Worm (Caenorhabditis elegans) whole organism, early embryonic: ENCODE results near the gene Y111B2A.12.
A peak's percentile ranks its signal among the peaks of the same experiment; 100 is the strongest.

Experiments used
- B0310.2 ChIP-seq: sonication (generic microtip); optimal IDR thresholded peaks from 2 replicates; lab custom pipeline; 2016; ENCODE audit warnings: mild to moderate bottlenecking, missing genetic modification characterization, missing compliant biosample characterization
- F13C5.2 ChIP-seq: sonication (generic microtip); optimal IDR thresholded peaks from 2 replicates; lab custom pipeline; 2017; ENCODE audit warnings: mild to moderate bottlenecking, missing genetic modification characterization, inconsistent platforms, missing compliant biosample characterization
- aly-1 ChIP-seq: sonication (generic microtip); optimal IDR thresholded peaks from 2 replicates; lab custom pipeline; 2016; ENCODE audit warnings: missing genetic modification characterization, missing compliant biosample characterization
- ama-1 ChIP-seq: fragments of 150-350 bp; optimal IDR thresholded peaks from 2 replicates; lab custom pipeline; 2014
- ceh-13 ChIP-seq: fragments of 200-800 bp; sonication (Bioruptor generic); optimal IDR thresholded peaks from 2 replicates; lab custom pipeline; 2018; ENCODE audit warnings: mild to moderate bottlenecking, missing genetic modification characterization, missing compliant biosample characterization
- ceh-36 ChIP-seq: sonication (generic microtip); optimal IDR thresholded peaks from 2 replicates; lab custom pipeline; 2016; ENCODE audit warnings: missing genetic modification characterization, inconsistent platforms, missing compliant biosample characterization
- ets-7 ChIP-seq: sonication (generic microtip); optimal IDR thresholded peaks from 2 replicates; lab custom pipeline; 2016; ENCODE audit warnings: missing genotype, missing genetic modification characterization, missing compliant biosample characterization
- flt-1 ChIP-seq: fragments of 200-800 bp; sonication (Bioruptor generic); IDR thresholded peaks from 2 replicates; pipeline ENCODE4 v1.3.6; 2022; ENCODE audit warnings: missing genetic modification characterization, missing compliant biosample characterization
- hmbx-1 ChIP-seq: sonication (generic microtip); optimal IDR thresholded peaks from 2 replicates; lab custom pipeline; 2016; ENCODE audit warnings: mild to moderate bottlenecking, missing genetic modification characterization, missing compliant biosample characterization
- hmg-4 ChIP-seq: fragments of 200-800 bp; sonication (Bioruptor generic); optimal IDR thresholded peaks from 2 replicates; lab custom pipeline; 2018; ENCODE audit warnings: mild to moderate bottlenecking, missing genetic modification characterization, missing compliant biosample characterization
- hnd-1 ChIP-seq: sonication (generic microtip); optimal IDR thresholded peaks from 2 replicates; lab custom pipeline; 2016; ENCODE audit warnings: missing genetic modification characterization, missing compliant biosample characterization
- pes-1 ChIP-seq: fragments of 200-800 bp; sonication (Bioruptor generic); IDR thresholded peaks from 2 replicates; pipeline ENCODE4 v1.3.6; 2022; ENCODE audit warnings: missing genetic modification reagents, missing genetic modification characterization, missing compliant biosample characterization
- scrt-1 ChIP-seq: fragments of 200-800 bp; sonication (Bioruptor generic); IDR thresholded peaks from 2 replicates; pipeline ENCODE4 v1.3.6; 2022; ENCODE audit warnings: missing genetic modification characterization, missing compliant biosample characterization
- sea-1 ChIP-seq: fragments of 200-800 bp; sonication (Bioruptor generic); conservative IDR thresholded peaks from 2 replicates; pipeline ENCODE4 v1.3.6; 2022; ENCODE audit warnings: missing genetic modification characterization, missing compliant biosample characterization
- tbx-11 ChIP-seq: fragments of 200-800 bp; sonication (Bioruptor generic); IDR thresholded peaks from 2 replicates; pipeline ENCODE4 v1.3.6; 2022; ENCODE audit warnings: missing genetic modification characterization, missing compliant biosample characterization
- tbx-37 ChIP-seq: fragments of 200-800 bp; sonication (Bioruptor generic); conservative IDR thresholded peaks from 2 replicates; pipeline ENCODE4 v1.3.6; 2022; ENCODE audit warnings: missing genetic modification reagents, missing genetic modification characterization, missing compliant biosample characterization
- tra-4 ChIP-seq: sonication (generic microtip); optimal IDR thresholded peaks from 2 replicates; lab custom pipeline; 2017; ENCODE audit warnings: missing genetic modification characterization, missing compliant biosample characterization

Gene Y111B2A.12

DNA sequence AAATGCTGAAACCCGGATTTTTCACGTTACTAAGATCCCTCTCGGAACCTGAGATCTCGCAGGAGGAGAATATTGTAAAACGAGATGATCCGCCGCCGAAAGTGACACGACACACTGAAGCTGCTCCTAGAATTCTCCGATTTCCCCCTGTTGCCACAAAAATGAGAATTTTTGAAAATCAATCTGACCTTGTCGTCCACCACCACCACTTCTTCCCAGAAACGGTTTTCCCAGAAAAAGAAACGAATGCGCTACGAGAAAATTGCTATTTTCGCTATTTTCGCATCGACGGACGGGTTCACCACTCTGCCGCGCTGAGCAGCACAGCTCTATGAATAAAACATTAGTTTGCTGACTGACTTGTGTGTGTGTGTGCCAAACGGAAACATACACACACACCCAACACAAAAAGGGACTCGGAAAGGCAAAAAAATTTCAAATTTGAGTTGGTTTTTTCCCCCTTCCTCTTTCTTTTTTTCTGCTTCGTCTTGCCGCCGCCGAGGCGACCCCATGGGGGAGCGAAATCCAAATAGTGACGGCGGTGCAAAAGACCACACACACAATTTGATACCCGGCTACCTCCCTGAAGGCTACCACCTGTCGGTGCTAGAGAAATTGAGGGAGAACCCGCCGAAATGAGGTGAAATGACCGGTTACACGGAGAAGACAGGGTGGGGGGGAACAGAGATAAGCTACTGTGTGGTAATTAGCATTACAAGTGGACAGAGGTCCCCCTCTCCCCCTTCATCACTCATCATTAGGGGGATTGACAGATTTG, 4.2 kb downstream of the Y111B2A.12 start:
- 0 out of 2 replicates have a peak, but pooled peaks have one; percentile 1 for TF ChIP-seq flt-1 (GFP tag; lab: Robert Waterston, UW)
- TF ChIP-seq pes-1: no peak
- peak; percentile 9 for TF ChIP-seq F13C5.2 (tag; lab: Kevin White, UChicago)
- peak; percentile 12 for TF ChIP-seq hmbx-1 (tag; lab: Kevin White, UChicago)
- TF ChIP-seq hnd-1: no peak
- no peak for TF ChIP-seq ama-1
- TF ChIP-seq tra-4: no peak
- TF ChIP-seq sea-1 (GFP tag; lab: Robert Waterston, UW): peak; percentile 61; the same call in 1 of the 2 replicates
- no peak for TF ChIP-seq tbx-11 (GFP tag; lab: Robert Waterston, UW)
- TF ChIP-seq B0310.2: peak; percentile 31
- TF ChIP-seq aly-1 (tag; lab: Kevin White, UChicago): no peak
- peak; percentile 8; the same call in 1 of the 2 replicates for TF ChIP-seq scrt-1 (GFP tag; lab: Robert Waterston, UW)
- peak; percentile 77 for TF ChIP-seq hmg-4 (GFP tag; lab: Kevin White, UChicago)
- no peak for TF ChIP-seq ets-7 (tag; lab: Kevin White, UChicago)
- no peak for TF ChIP-seq ceh-13 (GFP tag; lab: Kevin White, UChicago)

DNA sequence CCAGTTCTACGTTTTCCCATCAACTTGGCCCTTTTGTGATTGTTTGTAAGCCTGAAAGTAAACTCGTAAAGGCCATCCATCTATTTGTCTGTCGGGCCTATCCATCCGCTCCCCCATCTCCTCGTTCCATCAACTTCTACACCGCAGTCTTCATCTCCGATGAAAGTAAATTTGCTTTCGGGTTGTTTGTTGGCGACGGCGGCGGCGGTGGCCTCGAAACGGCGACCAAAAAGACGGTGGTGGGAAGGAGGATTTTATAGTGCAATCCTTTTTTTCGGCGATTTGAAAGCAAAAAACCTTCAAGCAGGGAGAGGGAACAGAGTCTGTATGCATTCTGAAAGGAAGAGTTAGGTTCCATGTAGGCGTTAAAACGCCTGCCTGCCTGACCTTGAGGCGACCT, 5.1 kb downstream of the Y111B2A.12 start:
- peak; percentile 8; the same call in 1 of the 2 replicates for TF ChIP-seq pes-1
- TF ChIP-seq ceh-36 (tag; lab: Kevin White, UChicago): no peak
- no peak for TF ChIP-seq flt-1 (GFP tag; lab: Robert Waterston, UW)
- no peak for TF ChIP-seq tbx-37 (GFP tag; lab: Robert Waterston, UW)
- TF ChIP-seq tbx-11 (GFP tag; lab: Robert Waterston, UW): no peak

DNA sequence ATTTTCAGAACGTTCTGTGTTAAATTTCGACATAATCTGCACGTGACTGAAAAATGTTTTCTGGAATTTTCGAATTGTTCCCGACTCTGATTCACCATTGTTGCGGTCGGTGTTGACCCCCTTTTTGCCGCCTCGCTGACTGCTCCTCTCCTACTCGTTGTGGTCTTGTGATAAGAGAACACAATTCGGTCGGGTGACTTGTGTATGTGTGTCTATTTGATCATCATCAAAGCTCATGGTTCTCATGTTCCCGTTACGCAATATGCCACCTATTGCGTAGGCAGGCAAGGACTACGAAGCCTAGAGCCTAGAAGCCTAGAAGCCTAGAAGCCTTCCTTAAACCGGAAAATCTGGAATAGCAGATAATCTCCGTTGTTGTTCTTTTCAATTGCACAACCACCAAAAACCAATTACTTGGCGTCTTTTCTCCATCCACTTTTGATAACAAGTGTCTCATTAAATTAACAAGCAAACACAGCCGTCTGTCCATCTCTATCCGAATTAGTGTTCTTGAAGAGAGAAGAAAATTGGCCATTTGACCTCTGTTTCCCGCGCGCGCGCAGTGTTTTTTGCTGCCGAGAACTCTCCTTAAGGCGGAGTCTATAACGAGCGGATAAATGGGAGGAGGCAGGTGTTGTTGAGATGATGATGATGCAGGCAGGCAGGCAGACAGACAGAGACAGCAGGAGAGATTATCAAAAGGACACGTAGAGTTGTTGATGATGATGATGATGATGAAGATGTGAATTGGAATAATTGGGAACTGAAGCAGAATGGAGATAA, 5.8 kb downstream of the Y111B2A.12 start:
- no peak for TF ChIP-seq ceh-36 (tag; lab: Kevin White, UChicago)
- TF ChIP-seq hmg-4 (GFP tag; lab: Kevin White, UChicago): peak; percentile 32
- TF ChIP-seq tra-4: peak; percentile 7
- peak; percentile 1 for TF ChIP-seq ama-1
- TF ChIP-seq hmbx-1 (tag; lab: Kevin White, UChicago): no peak
- peak; percentile 33 for TF ChIP-seq F13C5.2 (tag; lab: Kevin White, UChicago)

DNA sequence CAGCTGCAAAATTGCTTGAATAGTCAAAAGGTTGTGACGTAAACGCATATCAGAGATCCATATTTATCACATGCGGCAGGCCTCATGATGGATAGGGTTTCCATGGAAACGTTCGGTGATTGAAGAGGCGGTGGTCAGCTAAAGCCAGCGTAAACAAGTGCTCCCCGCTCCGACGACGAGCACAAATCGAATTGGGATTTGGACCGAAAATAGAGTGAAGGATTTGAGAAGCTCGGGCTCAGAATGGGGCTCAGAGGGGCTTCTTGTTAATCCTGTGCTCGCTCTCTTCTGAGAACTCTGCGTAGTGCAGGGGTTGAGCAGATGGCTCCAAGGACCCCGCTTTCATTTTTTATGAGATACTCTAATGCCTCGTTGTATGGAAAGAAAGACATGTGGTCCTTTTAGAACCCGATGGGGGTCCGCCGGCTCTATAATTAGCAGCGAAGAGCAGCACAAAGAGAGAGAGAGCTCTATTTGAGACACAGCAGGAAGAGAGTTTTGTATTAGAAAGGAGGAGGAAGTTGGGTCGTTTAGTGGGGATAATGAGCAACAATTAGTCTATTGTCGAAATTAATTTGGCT, 6.9 kb downstream of the Y111B2A.12 start:
- TF ChIP-seq tbx-37 (GFP tag; lab: Robert Waterston, UW) (no peak), sea-1 (GFP tag; lab: Robert Waterston, UW) (no peak), ceh-36 (tag; lab: Kevin White, UChicago) (peak; percentile 72), pes-1 (peak; percentile 51; the same call in 1 of the 2 replicates), flt-1 (GFP tag; lab: Robert Waterston, UW) (no peak), ama-1 (no peak), aly-1 (tag; lab: Kevin White, UChicago) (no peak), B0310.2 (no peak), F13C5.2 (tag; lab: Kevin White, UChicago) (no peak), tra-4 (no peak), tbx-11 (GFP tag; lab: Robert Waterston, UW) (no peak), hnd-1 (no peak), ceh-13 (GFP tag; lab: Kevin White, UChicago) (no peak), hmg-4 (GFP tag; lab: Kevin White, UChicago) (peak; percentile 76), scrt-1 (GFP tag; lab: Robert Waterston, UW) (no peak; the same call in 1 of the 2 replicates)

DNA sequence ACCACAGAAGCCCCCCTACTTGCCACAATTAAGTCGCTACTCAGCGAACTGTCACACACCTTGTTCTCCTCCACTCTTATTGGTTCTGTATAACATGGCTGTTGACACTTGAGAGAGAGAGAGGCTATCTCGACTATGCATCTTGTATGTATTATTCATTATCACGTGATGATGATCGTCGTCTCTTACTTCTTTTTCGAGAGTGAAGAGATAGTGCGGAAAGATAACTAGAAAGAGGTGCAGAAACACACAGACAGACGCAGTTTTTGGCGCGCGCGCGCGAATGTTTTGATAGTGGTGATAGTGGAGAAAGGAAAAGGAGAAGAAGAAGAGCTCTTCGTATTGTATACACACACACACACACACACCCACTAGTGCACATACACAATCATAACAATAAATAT, 7.9 kb downstream of the Y111B2A.12 start:
- TF ChIP-seq hnd-1: no peak
- TF ChIP-seq aly-1 (tag; lab: Kevin White, UChicago): peak; percentile 9

DNA sequence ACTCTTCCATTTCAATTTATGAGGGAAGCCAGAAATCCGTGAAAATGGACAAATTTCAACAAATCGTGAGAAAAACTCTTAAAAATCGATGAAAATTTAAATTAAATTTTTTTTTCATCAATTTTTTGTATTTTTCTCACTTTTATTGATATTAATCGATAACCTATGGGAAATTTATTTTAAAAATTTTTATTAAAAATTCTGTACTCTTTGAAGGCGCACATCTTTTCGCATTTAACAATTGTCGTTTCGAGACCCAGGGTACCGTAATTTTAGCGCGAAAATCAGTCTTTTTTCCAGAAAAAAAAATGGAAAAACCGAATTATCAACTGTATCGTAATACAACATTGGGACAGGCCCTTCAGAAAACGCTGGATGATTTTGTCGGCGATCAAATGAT, 15.4 kb downstream of the Y111B2A.12 start, which contains the start of gene gtf-2A2:
TSS of gene gtf-2A2 (plus strand) at position 301 of the 400 bp plus-strand sequence.
- TF ChIP-seq pes-1: no peak
- no peak for TF ChIP-seq ama-1
- no peak for TF ChIP-seq tra-4
- TF ChIP-seq aly-1 (tag; lab: Kevin White, UChicago): no peak
- TF ChIP-seq ceh-13 (GFP tag; lab: Kevin White, UChicago): no peak
- no peak for TF ChIP-seq hmg-4 (GFP tag; lab: Kevin White, UChicago)
- TF ChIP-seq tbx-11 (GFP tag; lab: Robert Waterston, UW): no peak
- no peak for TF ChIP-seq hnd-1
- TF ChIP-seq ets-7 (tag; lab: Kevin White, UChicago): no peak
- no peak for TF ChIP-seq flt-1 (GFP tag; lab: Robert Waterston, UW)

DNA sequence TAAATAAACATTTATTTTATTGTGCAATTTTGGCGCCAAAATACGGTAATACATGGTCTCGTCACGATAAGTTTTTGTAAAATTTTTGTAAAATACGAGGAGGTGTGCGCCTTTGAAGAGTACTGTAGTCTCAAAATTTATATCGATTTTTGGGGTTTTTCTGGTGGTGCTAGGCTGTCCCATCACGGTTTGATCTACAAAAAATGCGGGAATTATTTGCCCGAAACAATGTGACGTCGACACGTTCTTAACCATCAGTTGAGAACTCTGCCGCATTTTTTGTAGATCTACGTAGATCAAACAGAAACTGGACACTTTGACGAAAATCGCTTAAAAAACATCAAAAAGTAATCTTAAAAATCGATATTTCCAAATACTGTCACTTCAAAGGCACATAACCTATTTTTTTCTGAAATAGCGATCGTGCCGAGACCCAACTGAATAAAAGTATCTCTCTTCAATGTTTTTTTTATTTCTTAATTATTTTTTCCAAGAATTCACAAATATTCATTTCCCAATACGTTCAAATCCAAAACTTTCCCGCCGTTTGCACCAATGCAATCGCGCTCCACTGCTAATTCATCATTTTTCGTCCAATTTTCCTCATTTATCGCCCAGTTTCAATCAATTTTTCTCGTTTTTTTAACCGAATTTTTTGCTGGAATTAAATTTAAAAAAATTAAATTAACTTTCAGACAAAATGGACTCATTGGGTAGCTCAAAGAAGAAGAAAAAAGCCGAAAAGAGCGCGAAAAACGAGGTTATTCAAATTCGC, 17.0 kb downstream of the Y111B2A.12 start, which contains the start of gene pqn-80:
TSS of gene pqn-80 (plus strand) at position 694 of the 775 bp plus-strand sequence.
- TF ChIP-seq hmg-4 (GFP tag; lab: Kevin White, UChicago) (no peak), ceh-13 (GFP tag; lab: Kevin White, UChicago) (no peak), scrt-1 (GFP tag; lab: Robert Waterston, UW) (no peak), aly-1 (tag; lab: Kevin White, UChicago) (no peak), flt-1 (GFP tag; lab: Robert Waterston, UW) (no peak), ceh-36 (tag; lab: Kevin White, UChicago) (no peak), hnd-1 (no peak), B0310.2 (no peak), hmbx-1 (tag; lab: Kevin White, UChicago) (no peak), pes-1 (no peak)
